Worm (Caenorhabditis elegans) whole organism, mixed stage, embryonic: ENCODE results near the gene slc-36.2.

Source experiments
- blmp-1 ChIP-seq: fragments of 150-350 bp; optimal IDR thresholded peaks from 2 replicates; lab custom pipeline; 2014; ENCODE audit warnings: missing biosample characterization, missing genetic modification characterization
- drap-1 ChIP-seq: fragments of 200-800 bp; sonication (Bioruptor generic); optimal IDR thresholded peaks from 3 replicates; lab custom pipeline; 2018; ENCODE audit warnings: mild to moderate bottlenecking, missing genetic modification characterization, missing compliant biosample characterization
- lin-13 ChIP-seq: fragments of 150-350 bp; optimal IDR thresholded peaks from 2 replicates; lab custom pipeline; 2014; ENCODE audit warnings: missing biosample characterization, missing genetic modification characterization
- mep-1 ChIP-seq: fragments of 150-350 bp; optimal IDR thresholded peaks from 2 replicates; lab custom pipeline; 2017; ENCODE audit warnings: missing biosample characterization, missing genetic modification reagents, missing genetic modification characterization, inconsistent platforms
- nhr-2 ChIP-seq: fragments of 150-350 bp; optimal IDR thresholded peaks from 2 replicates; lab custom pipeline; 2014; ENCODE audit warnings: missing biosample characterization, missing genetic modification characterization
- pha-4 ChIP-seq: fragments of 150-350 bp; optimal IDR thresholded peaks from 2 replicates; lab custom pipeline; 2018; ENCODE audit warnings: missing biosample characterization, missing genetic modification reagents, missing genetic modification characterization
- snpc-4 ChIP-seq: fragments of 150-350 bp; optimal IDR thresholded peaks from 2 replicates; lab custom pipeline; 2014; ENCODE audit warnings: missing biosample characterization, missing genetic modification characterization
- unc-39 ChIP-seq: fragments of 150-350 bp; optimal IDR thresholded peaks from 2 replicates; lab custom pipeline; 2014; ENCODE audit warnings: missing biosample characterization, missing genetic modification characterization
- unc-62 ChIP-seq: fragments of 150-350 bp; optimal IDR thresholded peaks from 2 replicates; lab custom pipeline; 2014; ENCODE audit warnings: missing biosample characterization, missing genetic modification reagents, missing genetic modification characterization
- ztf-11 ChIP-seq: fragments of 150-350 bp; optimal IDR thresholded peaks from 2 replicates; lab custom pipeline; 2014; ENCODE audit warnings: missing biosample characterization, missing genetic modification characterization

DNA sequence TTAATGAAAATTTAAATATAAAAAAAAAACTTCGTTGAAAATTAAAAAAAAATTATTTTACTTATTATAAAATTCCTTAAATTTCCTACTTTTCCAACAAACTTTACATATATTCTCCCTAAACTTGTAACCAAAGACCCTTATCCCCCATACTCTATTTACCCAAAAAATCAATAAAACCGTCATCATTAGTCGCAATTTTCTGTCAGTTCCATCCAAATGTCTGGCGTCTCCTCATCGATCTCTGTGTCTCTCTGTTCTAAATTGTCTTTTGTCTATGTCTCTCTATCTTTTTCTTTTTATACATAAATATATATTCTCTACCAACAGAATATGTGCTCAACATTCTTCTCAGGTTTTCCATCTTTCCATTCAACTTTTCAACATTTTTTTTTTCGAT is 33.0 kb downstream of the slc-36.2 start:
- TF ChIP-seq nhr-2 (tag; lab: Kevin White, UChicago) (no peak), unc-39 (tag; lab: Kevin White, UChicago) (no peak), pha-4 (tag; lab: Kevin White, UChicago) (no peak), ztf-11 (no peak), unc-62 (GFP tag; lab: Kevin White, UChicago) (peak; percentile 5), blmp-1 (tag; lab: Kevin White, UChicago) (no peak), snpc-4 (no peak), mep-1 (tag; lab: Kevin White, UChicago) (no peak), drap-1 (GFP tag; lab: Kevin White, UChicago) (no peak), lin-13 (tag; lab: Kevin White, UChicago) (no peak)
